Fruit fly (Drosophila melanogaster) whole organism, embryonic: ENCODE measurements around the gene Sfxn2.

Experiments
- Ada2b ChIP-seq: fragments of 200-800 bp; sonication (Bioruptor generic); IDR thresholded peaks from 2 replicates; pipeline ENCODE4 v1.3.6; 2022; ENCODE audit warnings: missing biosample characterization, missing genetic modification characterization
- Blimp-1 ChIP-seq: fragments of 200-800 bp; sonication (Bioruptor generic); optimal IDR thresholded peaks from 3 replicates; lab custom pipeline; 2018; ENCODE audit warnings: missing biosample characterization, missing genetic modification characterization, mild to moderate bottlenecking, moderate library complexity, missing genetic modification reagents
- CG10209 ChIP-seq: fragments of 200-800 bp; sonication (Bioruptor generic); optimal IDR thresholded peaks from 3 replicates; lab custom pipeline; 2017; ENCODE audit warnings: missing biosample characterization, mild to moderate bottlenecking, missing genetic modification characterization, missing genetic modification reagents
- CG11085 ChIP-seq: fragments of 200-800 bp; sonication (Bioruptor generic); IDR thresholded peaks from 2 replicates; pipeline ENCODE4 v1.3.6; 2022; ENCODE audit warnings: missing biosample characterization, missing genetic modification characterization
- CG11456 ChIP-seq: fragments of 200-800 bp; sonication (Bioruptor generic); IDR thresholded peaks from 3 replicates; pipeline ENCODE4 v1.3.6; 2022; ENCODE audit warnings: missing biosample characterization, missing genetic modification characterization
- CG11504 ChIP-seq: fragments of 200-800 bp; sonication (Bioruptor generic); optimal IDR thresholded peaks from 3 replicates; lab custom pipeline; 2019; ENCODE audit warnings: missing biosample characterization, mild to moderate bottlenecking, missing genetic modification characterization, moderate library complexity
- CG11560 ChIP-seq: fragments of 200-800 bp; sonication (Bioruptor generic); IDR thresholded peaks from 3 replicates; pipeline ENCODE4 v1.3.6; 2022; ENCODE audit warnings: missing biosample characterization, missing genetic modification characterization
- CG12155 ChIP-seq: fragments of 200-800 bp; sonication (Bioruptor generic); optimal IDR thresholded peaks from 3 replicates; lab custom pipeline; 2016; ENCODE audit warnings: missing biosample characterization, missing genetic modification characterization
- CG13424 ChIP-seq: fragments of 200-800 bp; sonication (Bioruptor generic); optimal IDR thresholded peaks from 2 replicates; lab custom pipeline; 2019; ENCODE audit warnings: missing biosample characterization, mild to moderate bottlenecking, missing genetic modification characterization, moderate library complexity
- CG15073 ChIP-seq: fragments of 200-800 bp; sonication (Bioruptor generic); optimal IDR thresholded peaks from 2 replicates; lab custom pipeline; 2016; ENCODE audit warnings: missing biosample characterization, missing genetic modification characterization
- CG1602 ChIP-seq: fragments of 200-800 bp; sonication (Bioruptor generic); optimal IDR thresholded peaks from 3 replicates; lab custom pipeline; 2016; ENCODE audit warnings: missing biosample characterization, missing genetic modification characterization
- CG1792 ChIP-seq: fragments of 200-800 bp; sonication (Bioruptor generic); optimal IDR thresholded peaks from 2 replicates; lab custom pipeline; 2016; ENCODE audit warnings: missing biosample characterization, missing genetic modification characterization
- CG2678 ChIP-seq: fragments of 200-800 bp; sonication (Bioruptor generic); optimal IDR thresholded peaks from 3 replicates; lab custom pipeline; 2019; ENCODE audit warnings: missing biosample characterization, mild to moderate bottlenecking, missing genetic modification characterization, moderate library complexity
- CG31224 ChIP-seq: fragments of 200-800 bp; sonication (Bioruptor generic); IDR thresholded peaks from 2 replicates; pipeline ENCODE4 v1.3.6; 2022; ENCODE audit warnings: missing biosample characterization, missing genetic modification characterization
- CG31441 ChIP-seq: fragments of 200-800 bp; sonication (Bioruptor generic); IDR thresholded peaks from 2 replicates; pipeline ENCODE4 v1.3.6; 2022; ENCODE audit warnings: missing biosample characterization, missing genetic modification characterization
- CG3407 ChIP-seq: fragments of 200-800 bp; sonication (Bioruptor generic); optimal IDR thresholded peaks from 2 replicates; lab custom pipeline; 2018; ENCODE audit warnings: missing biosample characterization, mild to moderate bottlenecking, missing genetic modification characterization
- CG7556 ChIP-seq: fragments of 200-800 bp; sonication (Bioruptor generic); optimal IDR thresholded peaks from 2 replicates; lab custom pipeline; 2017; ENCODE audit warnings: missing biosample characterization, mild to moderate bottlenecking, missing genetic modification characterization
- CG7839 ChIP-seq: fragments of 200-800 bp; sonication (Bioruptor generic); optimal IDR thresholded peaks from 3 replicates; lab custom pipeline; 2018; ENCODE audit warnings: missing biosample characterization, mild to moderate bottlenecking, missing genetic modification characterization, moderate library complexity
- CG7963 ChIP-seq: fragments of 200-800 bp; sonication (Bioruptor generic); IDR thresholded peaks from 3 replicates; pipeline ENCODE4 v1.3.6; 2022; ENCODE audit warnings: missing biosample characterization, missing genetic modification characterization; ENCODE audit not compliant: partially characterized antibody
- CG9437 ChIP-seq: fragments of 200-800 bp; sonication (Bioruptor generic); optimal IDR thresholded peaks from 2 replicates; lab custom pipeline; 2018; ENCODE audit warnings: missing biosample characterization, mild to moderate bottlenecking, missing genetic modification characterization
- CG9817 ChIP-seq: fragments of 200-800 bp; sonication (Bioruptor generic); optimal IDR thresholded peaks from 2 replicates; lab custom pipeline; 2018; ENCODE audit warnings: missing biosample characterization, mild to moderate bottlenecking, missing genetic modification characterization, moderate library complexity
- CkIIα-i1 ChIP-seq: fragments of 200-800 bp; sonication (Bioruptor generic); IDR thresholded peaks from 2 replicates; pipeline ENCODE4 v1.3.6; 2022; ENCODE audit warnings: missing biosample characterization, missing genetic modification characterization
- CoRest ChIP-seq: fragments of 200-800 bp; sonication (Bioruptor generic); optimal IDR thresholded peaks from 3 replicates; lab custom pipeline; 2018; ENCODE audit warnings: missing biosample characterization, mild to moderate bottlenecking, missing genetic modification characterization, moderate library complexity
- D ChIP-seq, 2 experiments: fragments of 200-800 bp in 1 of 2; fragments of >200 bp in 1 of 2; sonication (Bioruptor generic) in 1 of 2; optimal IDR thresholded peaks; 2 replicates in 1 of 2; 3 replicates in 1 of 2; lab custom pipeline; 2017; ENCODE audit warnings: mild to moderate bottlenecking in 1 of 2, missing biosample characterization in 1 of 2, missing genetic modification characterization in 1 of 2, missing genetic modification reagents in 1 of 2
- HLH3B ChIP-seq: fragments of 200-800 bp; sonication (Bioruptor generic); IDR thresholded peaks from 2 replicates; pipeline ENCODE4 v1.3.6; 2022; ENCODE audit warnings: missing biosample characterization, missing genetic modification characterization
- HLH54F ChIP-seq: fragments of 200-800 bp; sonication (Bioruptor generic); optimal IDR thresholded peaks from 3 replicates; lab custom pipeline; 2016; ENCODE audit warnings: missing biosample characterization, missing genetic modification characterization
- Hr51 ChIP-seq, 2 experiments: fragments of 200-800 bp; sonication (Bioruptor generic); optimal IDR thresholded peaks; 2 replicates in 1 of 2; 3 replicates in 1 of 2; lab custom pipeline; 2016 to 2018; ENCODE audit warnings: missing biosample characterization in 2 of 2, missing genetic modification characterization in 2 of 2, mild to moderate bottlenecking in 1 of 2, moderate library complexity in 1 of 2
- Lpt ChIP-seq: fragments of >200 bp; optimal IDR thresholded peaks from 2 replicates; lab custom pipeline; 2018; ENCODE audit warnings: missing biosample characterization, missing genetic modification characterization
- MESR4 ChIP-seq: fragments of 200-800 bp; sonication (Bioruptor generic); optimal IDR thresholded peaks from 2 replicates; lab custom pipeline; 2018; ENCODE audit warnings: missing biosample characterization, mild to moderate bottlenecking, missing genetic modification characterization, moderate library complexity
- Taf1 ChIP-seq: fragments of 200-800 bp; sonication (Bioruptor generic); IDR thresholded peaks from 2 replicates; pipeline ENCODE4 v1.3.6; 2022; ENCODE audit warnings: missing biosample characterization, missing genetic modification characterization
- bsh ChIP-seq, 2 experiments: fragments of 200-800 bp; sonication (Bioruptor generic); optimal IDR thresholded peaks; 2 replicates each; lab custom pipeline; 2017 to 2018; ENCODE audit warnings: mild to moderate bottlenecking in 2 of 2, missing biosample characterization in 2 of 2, missing genetic modification characterization in 2 of 2, moderate library complexity in 1 of 2
- caup ChIP-seq: fragments of 200-800 bp; sonication (Bioruptor generic); optimal IDR thresholded peaks from 3 replicates; lab custom pipeline; 2017; ENCODE audit warnings: missing biosample characterization, mild to moderate bottlenecking, missing genetic modification characterization, moderate library complexity; ENCODE audit not compliant: severe bottlenecking
- dati ChIP-seq: fragments of 200-800 bp; sonication (Bioruptor generic); IDR thresholded peaks from 2 replicates; pipeline ENCODE4 v1.3.6; 2022; ENCODE audit warnings: missing biosample characterization, missing genetic modification characterization
- ems ChIP-seq: fragments of 200-800 bp; sonication (Bioruptor generic); optimal IDR thresholded peaks from 3 replicates; lab custom pipeline; 2016; ENCODE audit warnings: missing biosample characterization, missing genetic modification characterization
- fu2 ChIP-seq: fragments of 200-800 bp; sonication (Bioruptor generic); optimal IDR thresholded peaks from 2 replicates; lab custom pipeline; 2016; ENCODE audit warnings: missing biosample characterization, missing genetic modification characterization
- gem ChIP-seq: fragments of 200-800 bp; sonication (Bioruptor generic); optimal IDR thresholded peaks from 2 replicates; lab custom pipeline; 2019; ENCODE audit warnings: missing biosample characterization, mild to moderate bottlenecking, missing genetic modification characterization, moderate library complexity
- grn ChIP-seq: fragments of 200-800 bp; sonication (Bioruptor generic); optimal IDR thresholded peaks from 3 replicates; lab custom pipeline; 2017; ENCODE audit warnings: missing biosample characterization, missing genetic modification characterization
- insv ChIP-seq, 2 experiments: fragments of 200-800 bp; sonication (Bioruptor generic); optimal IDR thresholded peaks; 3 replicates each; lab custom pipeline; 2016 to 2018; ENCODE audit warnings: missing biosample characterization in 2 of 2, missing genetic modification characterization in 2 of 2
- mld ChIP-seq: fragments of 200-800 bp; sonication (Bioruptor generic); IDR thresholded peaks from 3 replicates; pipeline ENCODE4 v1.3.6; 2022; ENCODE audit warnings: missing biosample characterization, missing genetic modification characterization; ENCODE audit not compliant: partially characterized antibody
- nom ChIP-seq: fragments of 200-800 bp; sonication (Bioruptor generic); optimal IDR thresholded peaks from 2 replicates; lab custom pipeline; 2017; ENCODE audit warnings: missing biosample characterization, missing genetic modification characterization, mild to moderate bottlenecking, moderate library complexity, missing genetic modification reagents
- phol ChIP-seq: fragments of 200-800 bp; sonication (Bioruptor generic); optimal IDR thresholded peaks from 3 replicates; lab custom pipeline; 2018; ENCODE audit warnings: missing biosample characterization, mild to moderate bottlenecking, missing genetic modification characterization, moderate library complexity
- sima ChIP-seq: fragments of 200-800 bp; sonication (Bioruptor generic); optimal IDR thresholded peaks from 2 replicates; lab custom pipeline; 2016; ENCODE audit warnings: missing biosample characterization, missing genetic modification characterization
- tll ChIP-seq, 2 experiments: fragments of 200-800 bp in 1 of 2; fragments of >200 bp in 1 of 2; sonication (Bioruptor generic) in 1 of 2; optimal IDR thresholded peaks; 2 replicates each; lab custom pipeline; 2017 to 2019; ENCODE audit warnings: missing biosample characterization in 2 of 2, missing genetic modification characterization in 2 of 2, mild to moderate bottlenecking in 1 of 2, moderate library complexity in 1 of 2
- twi ChIP-seq: fragments of 200-800 bp; optimal IDR thresholded peaks from 2 replicates; lab custom pipeline; 2019; ENCODE audit warnings: missing biosample characterization, mild to moderate bottlenecking, missing genetic modification characterization, moderate library complexity
- yki ChIP-seq: fragments of >200 bp; optimal IDR thresholded peaks from 3 replicates; lab custom pipeline; 2018

Sfxn2 gene

dm6 chr3L:19033154-19033811, 29.7 kb upstream of the Sfxn2 start (continued):
- TF ChIP-seq Lpt (GFP tag; lab: Kevin White, UChicago) (no peak), CG11560 (tag; lab: Robert Waterston, UW) (no peak), Taf1 (GFP tag; lab: Robert Waterston, UW) (no peak), CG12155 (GFP tag; lab: Kevin White, UChicago) (peak; percentile 26), CG3407 (GFP tag; lab: Kevin White, UChicago) (peak; percentile 57), CG7963 (GFP tag; lab: Robert Waterston, UW) (no peak), D (optimal IDR thresholded peaks at IDR 0.05; lab: Kevin White, UChicago) (peak; percentile 56), D (GFP tag; optimal IDR thresholded peaks at IDR 0.05; lab: Kevin White, UChicago) (peak; percentile 73), tll (GFP tag; optimal IDR thresholded peaks at IDR 0.05; lab: Kevin White, UChicago) (peak in 1 of 2 experiments; percentile 52), CoRest (tag; lab: Kevin White, UChicago) (peak; percentile 82), sima (no peak)

dm6 chr3L:19035163-19035900, 27.6 kb upstream of the Sfxn2 start:
- TF ChIP-seq gem (peak; percentile 53), Hr51 (GFP tag; optimal IDR thresholded peaks at IDR 0.05; lab: Kevin White, UChicago) (peak in 1 of 2 experiments; percentile 22), ems (no peak), twi (tag; lab: Kevin White, UChicago) (no peak), bsh (GFP tag; optimal IDR thresholded peaks at IDR 0.05; lab: Kevin White, UChicago) (peak in 1 of 2 experiments; percentile 38), nom (GFP tag; lab: Kevin White, UChicago) (peak; percentile 22), CkIIα-i1 (no peak), CG2678 (tag; lab: Kevin White, UChicago) (no peak), dati (no peak), CG15073 (GFP tag; lab: Kevin White, UChicago) (no peak), MESR4 (GFP tag; lab: Kevin White, UChicago) (no peak), CG1792 (no peak), yki (lab: Kevin White, UChicago) (no peak), grn (GFP tag; lab: Kevin White, UChicago) (no peak), insv (GFP tag; optimal IDR thresholded peaks at IDR 0.05; lab: Kevin White, UChicago) (no peak), CG10209 (no peak), CG13424 (tag; lab: Kevin White, UChicago) (no peak), CG31441 (GFP tag; lab: Robert Waterston, UW) (no peak), Ada2b (no peak), CG7556 (GFP tag; lab: Kevin White, UChicago) (no peak), CG7839 (tag; lab: Kevin White, UChicago) (peak; percentile 19), Blimp-1 (GFP tag; lab: Kevin White, UChicago) (peak; percentile 12), HLH3B (no peak), CG11085 (no peak), mld (GFP tag; lab: Robert Waterston, UW) (no peak), CG1602 (no peak), CG11560 (tag; lab: Robert Waterston, UW) (no peak), HLH54F (GFP tag; lab: Kevin White, UChicago) (no peak), phol (tag; lab: Kevin White, UChicago) (peak; percentile 17), CG11504 (tag; lab: Kevin White, UChicago) (peak; percentile 14), CG11456 (GFP tag; lab: Robert Waterston, UW) (no peak), caup (GFP tag; lab: Kevin White, UChicago) (no peak), CG31224 (GFP tag; lab: Robert Waterston, UW) (no peak), CG9817 (tag; lab: Kevin White, UChicago) (no peak), CG9437 (GFP tag; lab: Kevin White, UChicago) (no peak), tll (GFP tag; optimal IDR thresholded peaks at IDR 0.05; lab: Kevin White, UChicago) (no peak), fu2 (no peak)
